Fruit fly (Drosophila melanogaster): ENCODE measurements around the gene AP-1-2beta.

The AP-1-2beta gene

dm6 chrX:19730844-19731243, at the start of gene AP-1-2beta:
Gene AP-1-2beta, plus strand, starts transcription at chrX:19731004.
- TF ChIP-seq CG15336 (GFP tag; IDR thresholded peaks at IDR 0.05) = no peak
- no peak for TF ChIP-seq Lpt (GFP tag; optimal IDR thresholded peaks at IDR 0.05)
- no peak for TF ChIP-seq CG11902 (GFP tag; optimal IDR thresholded peaks at IDR 0.05)
- no peak for TF ChIP-seq CG10631 (GFP tag; optimal IDR thresholded peaks at IDR 0.05)
- TF ChIP-seq Ets21C (GFP tag; optimal IDR thresholded peaks at IDR 0.05) = no peak
- no peak for TF ChIP-seq cyc (GFP tag; optimal IDR thresholded peaks at IDR 0.05)
- TF ChIP-seq vri (GFP tag; optimal IDR thresholded peaks at IDR 0.05) = no peak
- no peak for TF ChIP-seq Hr39 (GFP tag; optimal IDR thresholded peaks at IDR 0.05)

dm6 chrX:19683040-19683875, 47.5 kb upstream of the AP-1-2beta start, which contains the start of the genes dome and Ubqn:
Gene dome, minus strand, starts transcription at chrX:19683518.
Gene Ubqn, plus strand, starts transcription at chrX:19683808.
- TF ChIP-seq Sox14 (GFP tag; optimal IDR thresholded peaks at IDR 0.05) (peak; percentile 8), CG32006 (GFP tag; optimal IDR thresholded peaks at IDR 0.05) (no peak), Met (GFP tag; optimal IDR thresholded peaks at IDR 0.05) (no peak), CG6854 (GFP tag; optimal IDR thresholded peaks at IDR 0.05) (peak; percentile 82), topi (GFP tag; optimal IDR thresholded peaks at IDR 0.05) (peak; percentile 22), fd59A (GFP tag; optimal IDR thresholded peaks at IDR 0.05) (no peak), CG3032 (tag; optimal IDR thresholded peaks at IDR 0.05) (peak; percentile 9), CG7368 (GFP tag; optimal IDR thresholded peaks at IDR 0.05) (peak; percentile 0), fd85E (GFP tag; optimal IDR thresholded peaks at IDR 0.05) (no peak), ss (GFP tag; optimal IDR thresholded peaks at IDR 0.05) (peak in 1 of 2 experiments; percentile 36), CG11762 (GFP tag; optimal IDR thresholded peaks at IDR 0.05; ENCODE audit: insufficient read depth) (no peak), Eip78C (GFP tag) (peak; percentile 77), dsx (GFP tag; optimal IDR thresholded peaks at IDR 0.05; ENCODE audit: poor library complexity, severe bottlenecking) (peak; percentile 9), CG11902 (GFP tag; optimal IDR thresholded peaks at IDR 0.05) (no peak), net (GFP tag; optimal IDR thresholded peaks at IDR 0.05) (peak; percentile 45), dac (GFP tag; optimal IDR thresholded peaks at IDR 0.05) (no peak), CG10631 (GFP tag; optimal IDR thresholded peaks at IDR 0.05) (no peak), Hr4 (GFP tag; optimal IDR thresholded peaks at IDR 0.05) (no peak), CG8119 (GFP tag; IDR thresholded peaks at IDR 0.05) (no peak), CG15336 (GFP tag; IDR thresholded peaks at IDR 0.05) (peak; percentile 49; the same call in 1 of the 2 replicates), CG6276 (GFP tag; optimal IDR thresholded peaks at IDR 0.05) (no peak), Blimp-1 (GFP tag; optimal IDR thresholded peaks at IDR 0.05) (peak; percentile 44), eg (GFP tag; IDR thresholded peaks at IDR 0.05) (0 out of 3 replicates have a peak, but pooled peaks have one; percentile 22), salr (GFP tag; optimal IDR thresholded peaks at IDR 0.05) (no peak)

dm6 chrX:19684048-19684447, 46.8 kb upstream of the AP-1-2beta start:
- no peak for TF ChIP-seq CG10669 (GFP tag; optimal IDR thresholded peaks at IDR 0.05)
- TF ChIP-seq Eip75B (GFP tag; optimal IDR thresholded peaks at IDR 0.05) = no peak
- TF ChIP-seq topi (GFP tag; optimal IDR thresholded peaks at IDR 0.05) = no peak
- TF ChIP-seq dac (GFP tag; optimal IDR thresholded peaks at IDR 0.05) = no peak

- TF ChIP-seq lz (GFP tag; optimal IDR thresholded peaks at IDR 0.05) (no peak), Sox14 (GFP tag; optimal IDR thresholded peaks at IDR 0.05) (no peak), Eip93F (GFP tag; optimal IDR thresholded peaks at IDR 0.05) (no peak), CG6792 (GFP tag; optimal IDR thresholded peaks at IDR 0.05) (no peak), Smox (GFP tag; optimal IDR thresholded peaks at IDR 0.05) (no peak), Met (GFP tag; optimal IDR thresholded peaks at IDR 0.05) (no peak), ss (GFP tag; optimal IDR thresholded peaks at IDR 0.05) (no peak), vri (GFP tag; optimal IDR thresholded peaks at IDR 0.05) (no peak), CG9139 (GFP tag; optimal IDR thresholded peaks at IDR 0.05) (no peak), acj6 (GFP tag; optimal IDR thresholded peaks at IDR 0.05) (no peak), Blimp-1 (GFP tag; optimal IDR thresholded peaks at IDR 0.05) (no peak), CG7368 (GFP tag; optimal IDR thresholded peaks at IDR 0.05) (no peak), CG11762 (GFP tag; optimal IDR thresholded peaks at IDR 0.05; ENCODE audit: insufficient read depth) (no peak), Eip75B (GFP tag; optimal IDR thresholded peaks at IDR 0.05) (no peak), Lpt (GFP tag; optimal IDR thresholded peaks at IDR 0.05) (no peak)
Measured at dm6 chrX:19688848-19689247, 42.0 kb upstream of the AP-1-2beta start, which contains the start of gene CG14227. Gene CG14227, minus strand, starts transcription at chrX:19688948.

All from whole organism, prepupa.